Fruit fly (Drosophila melanogaster) whole organism, embryonic: ENCODE data around the gene dbf.
A peak's percentile ranks its signal among the peaks of the same experiment; 100 is the strongest.

Experiments
- Ada2b ChIP-seq: fragments of 200-800 bp; sonication (Bioruptor generic); IDR thresholded peaks from 2 replicates; pipeline ENCODE4 v1.3.6; 2022; ENCODE audit warnings: missing biosample characterization, missing genetic modification characterization
- CG10209 ChIP-seq: fragments of 200-800 bp; sonication (Bioruptor generic); optimal IDR thresholded peaks from 3 replicates; lab custom pipeline; 2017; ENCODE audit warnings: missing biosample characterization, mild to moderate bottlenecking, missing genetic modification characterization, missing genetic modification reagents
- CG10654 ChIP-seq: fragments of 200-800 bp; sonication (Bioruptor generic); optimal IDR thresholded peaks from 2 replicates; lab custom pipeline; 2016; ENCODE audit warnings: missing biosample characterization, missing genetic modification characterization
- CG11093 ChIP-seq: fragments of 200-800 bp; sonication (Bioruptor generic); IDR thresholded peaks from 3 replicates; pipeline ENCODE4 v1.3.6; 2022; ENCODE audit warnings: missing biosample characterization, missing genetic modification characterization
- CG14050 ChIP-seq: fragments of 200-800 bp; sonication (Bioruptor generic); IDR thresholded peaks from 3 replicates; pipeline ENCODE4 v1.3.6; 2022; ENCODE audit warnings: missing biosample characterization, missing genetic modification characterization
- CG16815 ChIP-seq: fragments of 200-800 bp; sonication (Bioruptor generic); optimal IDR thresholded peaks from 3 replicates; lab custom pipeline; 2017; ENCODE audit warnings: missing biosample characterization, mild to moderate bottlenecking, missing genetic modification characterization
- CG17385 ChIP-seq: fragments of 200-800 bp; sonication (Bioruptor generic); optimal IDR thresholded peaks from 3 replicates; lab custom pipeline; 2018; ENCODE audit warnings: missing biosample characterization, mild to moderate bottlenecking, missing genetic modification characterization
- CG1832 ChIP-seq: fragments of 200-800 bp; sonication (Bioruptor generic); optimal IDR thresholded peaks from 2 replicates; lab custom pipeline; 2017; ENCODE audit warnings: missing biosample characterization, mild to moderate bottlenecking, missing genetic modification characterization, inconsistent platforms
- CG2712 ChIP-seq: fragments of 200-800 bp; optimal IDR thresholded peaks from 3 replicates; lab custom pipeline; 2019; ENCODE audit warnings: missing biosample characterization, mild to moderate bottlenecking, missing genetic modification characterization, moderate library complexity
- CG2889 ChIP-seq: fragments of 200-800 bp; sonication (Bioruptor generic); IDR thresholded peaks from 3 replicates; pipeline ENCODE4 v1.3.6; 2022; ENCODE audit warnings: missing biosample characterization, missing genetic modification characterization
- CG32772 ChIP-seq: fragments of 200-800 bp; sonication (Bioruptor generic); IDR thresholded peaks from 2 replicates; pipeline ENCODE4 v1.3.6; 2022; ENCODE audit warnings: missing biosample characterization, missing genetic modification characterization
- CG3407 ChIP-seq: fragments of 200-800 bp; sonication (Bioruptor generic); optimal IDR thresholded peaks from 2 replicates; lab custom pipeline; 2018; ENCODE audit warnings: missing biosample characterization, mild to moderate bottlenecking, missing genetic modification characterization
- CG4282 ChIP-seq: fragments of 200-800 bp; sonication (Bioruptor generic); optimal IDR thresholded peaks from 2 replicates; lab custom pipeline; 2016; ENCODE audit warnings: missing biosample characterization, missing genetic modification characterization
- CG4328 ChIP-seq: fragments of 200-800 bp; sonication (Bioruptor generic); optimal IDR thresholded peaks from 3 replicates; lab custom pipeline; 2017; ENCODE audit warnings: missing biosample characterization, missing genetic modification reagents, missing genetic modification characterization
- CG6272 ChIP-seq: fragments of 200-800 bp; sonication (Bioruptor generic); IDR thresholded peaks from 2 replicates; pipeline ENCODE4 v1.3.6; 2022; ENCODE audit warnings: missing biosample characterization, missing genetic modification characterization
- CG6654 ChIP-seq: fragments of 200-800 bp; sonication (Bioruptor generic); optimal IDR thresholded peaks from 2 replicates; lab custom pipeline; 2017; ENCODE audit warnings: missing biosample characterization, mild to moderate bottlenecking, missing genetic modification characterization
- CG7786 ChIP-seq: fragments of 200-800 bp; sonication (Bioruptor generic); optimal IDR thresholded peaks from 2 replicates; lab custom pipeline; 2016; ENCODE audit warnings: missing biosample characterization, missing genetic modification characterization
- CG7839 ChIP-seq: fragments of 200-800 bp; sonication (Bioruptor generic); optimal IDR thresholded peaks from 3 replicates; lab custom pipeline; 2018; ENCODE audit warnings: missing biosample characterization, mild to moderate bottlenecking, missing genetic modification characterization, moderate library complexity
- CG8388 ChIP-seq: fragments of 200-800 bp; sonication (Bioruptor generic); optimal IDR thresholded peaks from 2 replicates; lab custom pipeline; 2019; ENCODE audit warnings: missing biosample characterization, mild to moderate bottlenecking, missing genetic modification characterization, moderate library complexity
- CG8924 ChIP-seq: fragments of 200-800 bp; optimal IDR thresholded peaks from 3 replicates; lab custom pipeline; 2019; ENCODE audit warnings: missing biosample characterization, mild to moderate bottlenecking, missing genetic modification characterization, moderate library complexity
- CG9437 ChIP-seq: fragments of 200-800 bp; sonication (Bioruptor generic); optimal IDR thresholded peaks from 2 replicates; lab custom pipeline; 2018; ENCODE audit warnings: missing biosample characterization, mild to moderate bottlenecking, missing genetic modification characterization
- CG9817 ChIP-seq: fragments of 200-800 bp; sonication (Bioruptor generic); optimal IDR thresholded peaks from 2 replicates; lab custom pipeline; 2018; ENCODE audit warnings: missing biosample characterization, mild to moderate bottlenecking, missing genetic modification characterization, moderate library complexity
- CG9876 ChIP-seq: fragments of 200-800 bp; sonication (Bioruptor generic); optimal IDR thresholded peaks from 2 replicates; lab custom pipeline; 2016; ENCODE audit warnings: missing biosample characterization, missing genetic modification characterization
- CG9932 ChIP-seq: fragments of 200-800 bp; sonication (Bioruptor generic); IDR thresholded peaks from 2 replicates; pipeline ENCODE4 v1.3.6; 2022; ENCODE audit warnings: missing biosample characterization, missing genetic modification characterization
- Camta ChIP-seq: fragments of 200-800 bp; sonication (Bioruptor generic); optimal IDR thresholded peaks from 2 replicates; lab custom pipeline; 2016; ENCODE audit warnings: missing biosample characterization, missing genetic modification characterization
- Dp ChIP-seq: fragments of 200-800 bp; sonication (Bioruptor generic); optimal IDR thresholded peaks from 2 replicates; lab custom pipeline; 2018; ENCODE audit warnings: missing biosample characterization, mild to moderate bottlenecking, missing genetic modification characterization, moderate library complexity
- E2f1 ChIP-seq: fragments of 200-800 bp; sonication (Bioruptor generic); IDR thresholded peaks from 2 replicates; pipeline ENCODE4 v1.3.6; 2022; ENCODE audit warnings: missing biosample characterization, missing genetic modification characterization
- Fer3 ChIP-seq: fragments of 200-800 bp; sonication (Bioruptor generic); optimal IDR thresholded peaks from 2 replicates; lab custom pipeline; 2018; ENCODE audit warnings: missing biosample characterization, mild to moderate bottlenecking, missing genetic modification characterization, moderate library complexity
- Lhr ChIP-seq: fragments of 200-800 bp; sonication (Bioruptor generic); optimal IDR thresholded peaks from 3 replicates; lab custom pipeline; 2017; ENCODE audit warnings: mild to moderate bottlenecking, missing biosample characterization, missing genetic modification reagents, missing genetic modification characterization
- Mad ChIP-seq: fragments of 200-800 bp; sonication (Bioruptor generic); optimal IDR thresholded peaks from 2 replicates; lab custom pipeline; 2016; ENCODE audit warnings: missing biosample characterization, missing genetic modification characterization
- NFAT ChIP-seq: fragments of 200-800 bp; sonication (Bioruptor generic); IDR thresholded peaks from 2 replicates; pipeline ENCODE4 v1.3.6; 2022; ENCODE audit warnings: missing biosample characterization, missing genetic modification characterization
- Spps ChIP-seq: fragments of 200-800 bp; sonication (Bioruptor generic); optimal IDR thresholded peaks from 2 replicates; lab custom pipeline; 2018; ENCODE audit warnings: missing biosample characterization, mild to moderate bottlenecking, missing genetic modification characterization
- bsh ChIP-seq, 2 experiments: fragments of 200-800 bp; sonication (Bioruptor generic); optimal IDR thresholded peaks; 2 replicates each; lab custom pipeline; 2017 to 2018; ENCODE audit warnings: mild to moderate bottlenecking in 2 of 2, missing biosample characterization in 2 of 2, missing genetic modification characterization in 2 of 2, moderate library complexity in 1 of 2
- caup ChIP-seq: fragments of 200-800 bp; sonication (Bioruptor generic); optimal IDR thresholded peaks from 3 replicates; lab custom pipeline; 2017; ENCODE audit warnings: missing biosample characterization, mild to moderate bottlenecking, missing genetic modification characterization, moderate library complexity; ENCODE audit not compliant: severe bottlenecking
- danr ChIP-seq: fragments of 200-800 bp; sonication (Bioruptor generic); IDR thresholded peaks from 2 replicates; pipeline ENCODE4 v1.3.6; 2022; ENCODE audit warnings: missing biosample characterization, missing genetic modification characterization
- eve ChIP-seq, 2 experiments: fragments of >200 bp; optimal IDR thresholded peaks; 2 replicates each; lab custom pipeline; 2017; ENCODE audit warnings: missing biosample characterization in 2 of 2, missing genetic modification characterization in 2 of 2
- gfzf ChIP-seq: fragments of 200-800 bp; sonication (Bioruptor generic); optimal IDR thresholded peaks from 2 replicates; lab custom pipeline; 2016; ENCODE audit warnings: missing biosample characterization, mild to moderate bottlenecking, missing genetic modification characterization, moderate library complexity
- gt ChIP-seq: fragments of 200-800 bp; sonication (Bioruptor generic); IDR thresholded peaks from 2 replicates; pipeline ENCODE4 v1.3.6; 2022; ENCODE audit warnings: missing biosample characterization, missing genetic modification characterization
- jing ChIP-seq: fragments of 200-800 bp; sonication (Bioruptor generic); optimal IDR thresholded peaks from 2 replicates; lab custom pipeline; 2018; ENCODE audit warnings: missing biosample characterization, mild to moderate bottlenecking, missing genetic modification characterization
- ken ChIP-seq: fragments of 200-800 bp; sonication (Bioruptor generic); IDR thresholded peaks from 3 replicates; pipeline ENCODE4 v1.3.6; 2022; ENCODE audit warnings: missing biosample characterization, missing genetic modification characterization
- lmd ChIP-seq: fragments of 200-800 bp; sonication (Bioruptor generic); IDR thresholded peaks from 2 replicates; pipeline ENCODE4 v1.3.6; 2022; ENCODE audit warnings: missing biosample characterization, missing genetic modification characterization
- maf-S ChIP-seq: fragments of 200-800 bp; sonication (Bioruptor generic); optimal IDR thresholded peaks from 2 replicates; lab custom pipeline; 2016; ENCODE audit warnings: missing biosample characterization, missing genetic modification characterization
- nau ChIP-seq: fragments of 200-800 bp; sonication (Bioruptor generic); optimal IDR thresholded peaks from 3 replicates; lab custom pipeline; 2017; ENCODE audit warnings: missing biosample characterization, mild to moderate bottlenecking, missing genetic modification characterization, missing genetic modification reagents
- sr ChIP-seq: fragments of 200-800 bp; sonication (Bioruptor generic); IDR thresholded peaks from 3 replicates; pipeline ENCODE4 v1.3.6; 2022; ENCODE audit warnings: missing biosample characterization, missing genetic modification characterization
- unc-4 ChIP-seq: fragments of 200-800 bp; sonication (Bioruptor generic); IDR thresholded peaks from 2 replicates; pipeline ENCODE4 v1.3.6; 2022; ENCODE audit warnings: missing biosample characterization, missing genetic modification characterization; ENCODE audit not compliant: partially characterized antibody
- unpg ChIP-seq: fragments of 200-800 bp; sonication (Bioruptor generic); optimal IDR thresholded peaks from 3 replicates; lab custom pipeline; 2018; ENCODE audit warnings: missing biosample characterization, mild to moderate bottlenecking, missing genetic modification characterization, moderate library complexity
- vfl ChIP-seq: fragments of 200-800 bp; sonication (Bioruptor generic); optimal IDR thresholded peaks from 2 replicates; lab custom pipeline; 2016; ENCODE audit warnings: missing biosample characterization, missing genetic modification characterization
- wor ChIP-seq: fragments of 200-800 bp; sonication (Bioruptor generic); IDR thresholded peaks from 2 replicates; pipeline ENCODE4 v1.3.6; 2022; ENCODE audit warnings: missing biosample characterization, missing genetic modification characterization
- yki ChIP-seq: fragments of >200 bp; optimal IDR thresholded peaks from 3 replicates; lab custom pipeline; 2018

dbf gene

dm6 chr2L:10661490-10662240, 10.3 kb downstream of the dbf start, which contains the start of gene CG31871 (continued):
- TF ChIP-seq CG14050 (GFP tag; lab: Robert Waterston, UW) (peak; percentile 29; the same call in 2 of the 3 replicates), wor (peak; percentile 68), CG10654 (GFP tag; lab: Kevin White, UChicago) (peak; percentile 44), CG9437 (GFP tag; lab: Kevin White, UChicago) (peak; percentile 65), Dp (GFP tag; lab: Kevin White, UChicago) (no peak), CG3407 (GFP tag; lab: Kevin White, UChicago) (peak; percentile 52), CG2889 (GFP tag; lab: Robert Waterston, UW) (peak; percentile 34; the same call in 2 of the 3 replicates), gfzf (GFP tag; lab: Kevin White, UChicago) (no peak), NFAT (no peak), CG8388 (GFP tag; lab: Kevin White, UChicago) (peak; percentile 75), CG32772 (GFP tag; lab: Robert Waterston, UW) (peak; percentile 76), CG9932 (GFP tag; lab: Robert Waterston, UW) (peak; percentile 57), sr (GFP tag; lab: Robert Waterston, UW) (0 out of 3 replicates have a peak, but pooled peaks have one; percentile 11), Spps (tag; lab: Kevin White, UChicago) (peak; percentile 36), Camta (GFP tag; lab: Kevin White, UChicago) (no peak), CG17385 (GFP tag; lab: Kevin White, UChicago) (peak; percentile 73), eve (GFP tag; optimal IDR thresholded peaks at IDR 0.05; lab: Kevin White, UChicago) (peak in 1 of 2 experiments; percentile 77), CG2712 (peak; percentile 88), yki (lab: Kevin White, UChicago) (no peak), jing (GFP tag; lab: Kevin White, UChicago) (peak; percentile 15), E2f1 (GFP tag; lab: Robert Waterston, UW) (peak; percentile 67), unc-4 (GFP tag; lab: Robert Waterston, UW) (no peak), maf-S (no peak), CG1832 (GFP tag; lab: Kevin White, UChicago) (no peak), Mad (GFP tag; lab: Kevin White, UChicago) (no peak), Lhr (peak; percentile 34), CG9876 (GFP tag; lab: Kevin White, UChicago) (no peak), CG4328 (GFP tag; lab: Kevin White, UChicago) (no peak), ken (no peak; the same call in 2 of the 3 replicates), CG11093 (GFP tag; lab: Robert Waterston, UW) (0 out of 3 replicates have a peak, but pooled peaks have one; percentile 52), CG10209 (GFP tag; lab: Kevin White, UChicago) (peak; percentile 61), bsh (GFP tag; optimal IDR thresholded peaks at IDR 0.05; lab: Kevin White, UChicago) (peak in 1 of 2 experiments; percentile 81), caup (GFP tag; lab: Kevin White, UChicago) (peak; percentile 57), CG16815 (GFP tag; lab: Kevin White, UChicago) (no peak), CG9817 (peak; percentile 59), lmd (GFP tag; lab: Robert Waterston, UW) (peak; percentile 75), danr (no peak), CG8924 (tag; lab: Kevin White, UChicago) (peak; percentile 85), nau (peak; percentile 22), CG7839 (tag; lab: Kevin White, UChicago) (peak; percentile 87), vfl (no peak), CG4282 (GFP tag; lab: Kevin White, UChicago) (no peak), CG6272 (GFP tag; lab: Robert Waterston, UW) (peak; percentile 16; the same call in 1 of the 2 replicates), Fer3 (peak; percentile 57), CG6654 (GFP tag; lab: Kevin White, UChicago) (peak; percentile 17), gt (GFP tag; lab: Robert Waterston, UW) (no peak), Ada2b (GFP tag; lab: Robert Waterston, UW) (peak; percentile 42), CG7786 (GFP tag; lab: Kevin White, UChicago) (no peak), unpg (peak; percentile 82)
